Worm (Caenorhabditis elegans) whole organism, midembryonic: ENCODE data around the gene cft-1.

Experiments used
- T22C8.4 ChIP-seq: fragments of 200-800 bp; sonication (Bioruptor generic); IDR thresholded peaks from 2 replicates; pipeline ENCODE4 v1.3.6; 2022; ENCODE audit warnings: missing genetic modification characterization, missing compliant biosample characterization
- cog-1 ChIP-seq: sonication (generic microtip); optimal IDR thresholded peaks from 2 replicates; lab custom pipeline; 2016; ENCODE audit warnings: missing genetic modification characterization, missing compliant biosample characterization
- flt-1 ChIP-seq: fragments of 200-800 bp; sonication (Bioruptor generic); IDR thresholded peaks from 2 replicates; pipeline ENCODE4 v1.3.6; 2022; ENCODE audit warnings: missing genetic modification characterization, missing compliant biosample characterization
- klf-2 ChIP-seq: fragments of 200-800 bp; sonication (Bioruptor generic); conservative IDR thresholded peaks from 2 replicates; pipeline ENCODE4 v1.3.6; 2022; ENCODE audit warnings: missing genetic modification reagents, missing genetic modification characterization, missing compliant biosample characterization
- med-1 ChIP-seq: sonication (generic microtip); optimal IDR thresholded peaks from 2 replicates; lab custom pipeline; 2017; ENCODE audit warnings: missing genetic modification characterization, mild to moderate bottlenecking, missing compliant biosample characterization, antibody characterized with exemption, missing genetic modification reagents; ENCODE audit not compliant: insufficient read depth
- ref-1 ChIP-seq: fragments of 200-800 bp; sonication (Bioruptor generic); conservative IDR thresholded peaks from 2 replicates; pipeline ENCODE4 v1.3.6; 2022; ENCODE audit warnings: missing genetic modification reagents, missing genetic modification characterization, missing compliant biosample characterization
- tab-1 ChIP-seq: fragments of 200-800 bp; sonication (Bioruptor generic); IDR thresholded peaks from 2 replicates; pipeline ENCODE4 v1.3.6; 2022; ENCODE audit warnings: missing genetic modification characterization, missing compliant biosample characterization
- ztf-23 ChIP-seq: fragments of 200-800 bp; sonication (Bioruptor generic); IDR thresholded peaks from 2 replicates; pipeline ENCODE4 v1.3.6; 2022; ENCODE audit warnings: missing genetic modification reagents, missing genetic modification characterization, missing compliant biosample characterization
- ztf-29 ChIP-seq: fragments of 200-800 bp; sonication (Bioruptor generic); IDR thresholded peaks from 2 replicates; pipeline ENCODE4 v1.3.6; 2022; ENCODE audit warnings: missing genetic modification reagents, missing genetic modification characterization, missing compliant biosample characterization

Gene cft-1

ce11 chrV:5580517-5580916 lies 41.9 kb downstream of the cft-1 start:
- no peak for TF ChIP-seq tab-1 (GFP tag; lab: Robert Waterston, UW)
- peak; percentile 79 for TF ChIP-seq T22C8.4
- TF ChIP-seq ztf-23 = no peak
- TF ChIP-seq med-1 = no peak
- peak; percentile 73 for TF ChIP-seq cog-1 (tag; lab: Kevin White, UChicago)
- TF ChIP-seq ztf-29 (GFP tag; lab: Robert Waterston, UW) = 0 out of 2 replicates have a peak, but pooled peaks have one; percentile 19
- no peak for TF ChIP-seq ref-1 (GFP tag; lab: Robert Waterston, UW)
- TF ChIP-seq flt-1 = no peak
- no peak for TF ChIP-seq klf-2 (GFP tag; lab: Robert Waterston, UW)

- TF ChIP-seq flt-1 (no peak), cog-1 (tag; lab: Kevin White, UChicago) (no peak), ztf-23 (no peak), T22C8.4 (no peak), ztf-29 (GFP tag; lab: Robert Waterston, UW) (no peak), klf-2 (GFP tag; lab: Robert Waterston, UW) (no peak), ref-1 (GFP tag; lab: Robert Waterston, UW) (no peak), tab-1 (GFP tag; lab: Robert Waterston, UW) (no peak), med-1 (no peak)
These were observed 42.7 kb downstream of the cft-1 start, which contains the start of gene klc-2 for ce11 chrV:5581312-5581711. Gene klc-2, minus strand, starts transcription at chrV:5581412.

- TF ChIP-seq ref-1 (GFP tag; lab: Robert Waterston, UW) = no peak
- TF ChIP-seq T22C8.4 = no peak
- no peak for TF ChIP-seq ztf-29 (GFP tag; lab: Robert Waterston, UW)
- TF ChIP-seq med-1 = no peak
- no peak for TF ChIP-seq klf-2 (GFP tag; lab: Robert Waterston, UW)
- no peak for TF ChIP-seq flt-1
- no peak for TF ChIP-seq cog-1 (tag; lab: Kevin White, UChicago)
- TF ChIP-seq tab-1 (GFP tag; lab: Robert Waterston, UW) = no peak
- no peak for TF ChIP-seq ztf-23
These were observed 43.7 kb downstream of the cft-1 start for ce11 chrV:5582308-5582707.

ce11 chrV:5582860-5583259 lies 44.3 kb downstream of the cft-1 start:
- TF ChIP-seq flt-1 = no peak
- TF ChIP-seq med-1 = no peak
- no peak for TF ChIP-seq tab-1 (GFP tag; lab: Robert Waterston, UW)
- TF ChIP-seq ref-1 (GFP tag; lab: Robert Waterston, UW) = no peak
- TF ChIP-seq ztf-23 = no peak
- no peak for TF ChIP-seq cog-1 (tag; lab: Kevin White, UChicago)
- no peak for TF ChIP-seq klf-2 (GFP tag; lab: Robert Waterston, UW)
- no peak for TF ChIP-seq T22C8.4
- TF ChIP-seq ztf-29 (GFP tag; lab: Robert Waterston, UW) = no peak

ce11 chrV:5584293-5584776 lies 45.7 kb downstream of the cft-1 start, which contains the start of gene pas-6:
Gene pas-6, minus strand, starts transcription at chrV:5584343.
- TF ChIP-seq T22C8.4 (no peak), cog-1 (tag; lab: Kevin White, UChicago) (no peak), ztf-23 (no peak), klf-2 (GFP tag; lab: Robert Waterston, UW) (no peak), ztf-29 (GFP tag; lab: Robert Waterston, UW) (no peak), tab-1 (GFP tag; lab: Robert Waterston, UW) (no peak), ref-1 (GFP tag; lab: Robert Waterston, UW) (no peak), flt-1 (no peak), med-1 (no peak)

- TF ChIP-seq flt-1 = no peak
- no peak for TF ChIP-seq T22C8.4
These were observed 46.2 kb downstream of the cft-1 start, which contains the start of gene CD4.11 for ce11 chrV:5584833-5585232. Gene CD4.11, plus strand, starts transcription at chrV:5585133.

ce11 chrV:5587042-5587441 lies 48.4 kb downstream of the cft-1 start:
- TF ChIP-seq flt-1 (no peak), ref-1 (GFP tag; lab: Robert Waterston, UW) (no peak), tab-1 (GFP tag; lab: Robert Waterston, UW) (no peak), ztf-29 (GFP tag; lab: Robert Waterston, UW) (no peak), cog-1 (tag; lab: Kevin White, UChicago) (no peak), klf-2 (GFP tag; lab: Robert Waterston, UW) (no peak), T22C8.4 (no peak)

- TF ChIP-seq ztf-29 (GFP tag; lab: Robert Waterston, UW) = no peak
These were observed 49.4 kb downstream of the cft-1 start for ce11 chrV:5587955-5588354.

ce11 chrV:5591887-5592286 lies 53.3 kb downstream of the cft-1 start:
- no peak for TF ChIP-seq ztf-23
- no peak for TF ChIP-seq flt-1
- no peak for TF ChIP-seq med-1
- no peak for TF ChIP-seq ztf-29 (GFP tag; lab: Robert Waterston, UW)
- no peak for TF ChIP-seq klf-2 (GFP tag; lab: Robert Waterston, UW)

- TF ChIP-seq med-1 = no peak
- TF ChIP-seq ref-1 (GFP tag; lab: Robert Waterston, UW) = no peak
- TF ChIP-seq ztf-23 = peak; percentile 41; the same call in 1 of the 2 replicates
- 0 out of 2 replicates have a peak, but pooled peaks have one; percentile 59 for TF ChIP-seq flt-1
- no peak for TF ChIP-seq T22C8.4
- TF ChIP-seq ztf-29 (GFP tag; lab: Robert Waterston, UW) = no peak
- no peak for TF ChIP-seq klf-2 (GFP tag; lab: Robert Waterston, UW)
- TF ChIP-seq cog-1 (tag; lab: Kevin White, UChicago) = peak; percentile 45
- peak; percentile 12; the same call in 1 of the 2 replicates for TF ChIP-seq tab-1 (GFP tag; lab: Robert Waterston, UW)
These were observed 53.7 kb downstream of the cft-1 start, which contains the start of gene vps-37 for ce11 chrV:5592323-5592722. Gene vps-37, plus strand, starts transcription at chrV:5592700.

- TF ChIP-seq T22C8.4 (no peak), klf-2 (GFP tag; lab: Robert Waterston, UW) (no peak), tab-1 (GFP tag; lab: Robert Waterston, UW) (no peak), ztf-23 (no peak), ref-1 (GFP tag; lab: Robert Waterston, UW) (no peak), med-1 (no peak), flt-1 (no peak), ztf-29 (GFP tag; lab: Robert Waterston, UW) (no peak), cog-1 (tag; lab: Kevin White, UChicago) (no peak)
These were observed 54.8 kb downstream of the cft-1 start, which contains the start of gene mrpl-48 for ce11 chrV:5593406-5593805. Gene mrpl-48, plus strand, starts transcription at chrV:5593706.
